Fruit fly (Drosophila melanogaster) whole organism, embryonic: ENCODE measurements around the gene CG10431.

Experiments
- B-H1 ChIP-seq: fragments of 200-800 bp; sonication (Bioruptor generic); IDR thresholded peaks from 3 replicates; pipeline ENCODE4 v1.3.6; 2022; ENCODE audit warnings: missing biosample characterization, missing genetic modification characterization
- Bgb ChIP-seq: fragments of 200-800 bp; sonication (Bioruptor generic); IDR thresholded peaks from 2 replicates; pipeline ENCODE4 v1.3.6; 2022; ENCODE audit warnings: missing biosample characterization, missing genetic modification characterization; ENCODE audit not compliant: partially characterized antibody
- CG10321 ChIP-seq: fragments of 200-800 bp; sonication (Bioruptor generic); IDR thresholded peaks from 2 replicates; pipeline ENCODE4 v1.3.6; 2022; ENCODE audit warnings: missing biosample characterization, missing genetic modification characterization
- CG10565 ChIP-seq: fragments of 200-800 bp; sonication (Bioruptor generic); optimal IDR thresholded peaks from 3 replicates; lab custom pipeline; 2016; ENCODE audit warnings: missing biosample characterization, mild to moderate bottlenecking, missing genetic modification characterization
- CG10654 ChIP-seq: fragments of 200-800 bp; sonication (Bioruptor generic); optimal IDR thresholded peaks from 2 replicates; lab custom pipeline; 2016; ENCODE audit warnings: missing biosample characterization, missing genetic modification characterization
- CG11696 ChIP-seq: fragments of 200-800 bp; sonication (Bioruptor generic); IDR thresholded peaks from 2 replicates; pipeline ENCODE4 v1.3.6; 2022; ENCODE audit warnings: missing biosample characterization, missing genetic modification characterization
- CG15073 ChIP-seq: fragments of 200-800 bp; sonication (Bioruptor generic); optimal IDR thresholded peaks from 2 replicates; lab custom pipeline; 2016; ENCODE audit warnings: missing biosample characterization, missing genetic modification characterization
- CG1603 ChIP-seq: fragments of 200-800 bp; sonication (Bioruptor generic); optimal IDR thresholded peaks from 2 replicates; lab custom pipeline; 2019; ENCODE audit warnings: missing biosample characterization, mild to moderate bottlenecking, missing genetic modification characterization, moderate library complexity
- CG16813 ChIP-seq: fragments of 200-800 bp; sonication (Bioruptor generic); IDR thresholded peaks from 3 replicates; pipeline ENCODE4 v1.3.6; 2022; ENCODE audit warnings: missing biosample characterization, missing genetic modification characterization; ENCODE audit not compliant: partially characterized antibody
- CG17612 ChIP-seq: fragments of 200-800 bp; sonication (Bioruptor generic); IDR thresholded peaks from 2 replicates; pipeline ENCODE4 v1.3.6; 2022; ENCODE audit warnings: missing biosample characterization, missing genetic modification characterization
- CG18262 ChIP-seq: fragments of 200-800 bp; optimal IDR thresholded peaks from 3 replicates; lab custom pipeline; 2019; ENCODE audit warnings: missing biosample characterization, mild to moderate bottlenecking, missing genetic modification characterization, moderate library complexity
- CG2875 ChIP-seq: fragments of 200-800 bp; sonication (Bioruptor generic); optimal IDR thresholded peaks from 2 replicates; lab custom pipeline; 2017; ENCODE audit warnings: missing biosample characterization, mild to moderate bottlenecking, missing genetic modification characterization, missing genetic modification reagents
- CG2889 ChIP-seq: fragments of 200-800 bp; sonication (Bioruptor generic); IDR thresholded peaks from 3 replicates; pipeline ENCODE4 v1.3.6; 2022; ENCODE audit warnings: missing biosample characterization, missing genetic modification characterization
- CG33557 ChIP-seq: fragments of 200-800 bp; sonication (Bioruptor generic); optimal IDR thresholded peaks from 2 replicates; lab custom pipeline; 2019; ENCODE audit warnings: missing biosample characterization, mild to moderate bottlenecking, missing genetic modification characterization, moderate library complexity
- CG6175 ChIP-seq: fragments of 200-800 bp; sonication (Bioruptor generic); IDR thresholded peaks from 3 replicates; pipeline ENCODE4 v1.3.6; 2022; ENCODE audit warnings: missing biosample characterization, missing genetic modification characterization
- CG6689 ChIP-seq: fragments of 200-800 bp; sonication (Bioruptor generic); IDR thresholded peaks from 2 replicates; pipeline ENCODE4 v1.3.6; 2022; ENCODE audit warnings: missing biosample characterization, missing genetic modification characterization
- CG6813 ChIP-seq: fragments of 200-800 bp; sonication (Bioruptor generic); optimal IDR thresholded peaks from 2 replicates; lab custom pipeline; 2017; ENCODE audit warnings: missing biosample characterization, missing genetic modification characterization, mild to moderate bottlenecking, moderate library complexity, missing genetic modification reagents
- CG7271 ChIP-seq: fragments of 200-800 bp; sonication (Bioruptor generic); optimal IDR thresholded peaks from 2 replicates; lab custom pipeline; 2018; ENCODE audit warnings: missing biosample characterization, mild to moderate bottlenecking, missing genetic modification characterization, moderate library complexity
- CG7987 ChIP-seq: fragments of 200-800 bp; sonication (Bioruptor generic); optimal IDR thresholded peaks from 2 replicates; lab custom pipeline; 2018; ENCODE audit warnings: missing biosample characterization, mild to moderate bottlenecking, missing genetic modification characterization, moderate library complexity
- CG9215 ChIP-seq: fragments of 200-800 bp; sonication (Bioruptor generic); IDR thresholded peaks from 2 replicates; pipeline ENCODE4 v1.3.6; 2022; ENCODE audit warnings: missing biosample characterization, missing genetic modification characterization
- Dad ChIP-seq: fragments of 200-800 bp; sonication (Bioruptor generic); optimal IDR thresholded peaks from 3 replicates; lab custom pipeline; 2016; ENCODE audit warnings: missing biosample characterization, missing genetic modification characterization
- Deaf1 ChIP-seq: fragments of 200-800 bp; optimal IDR thresholded peaks from 3 replicates; lab custom pipeline; 2019; ENCODE audit warnings: missing biosample characterization, mild to moderate bottlenecking, missing genetic modification characterization, moderate library complexity
- Doc2 ChIP-seq: fragments of 200-800 bp; sonication (Bioruptor generic); IDR thresholded peaks from 2 replicates; pipeline ENCODE4 v1.3.6; 2022; ENCODE audit warnings: missing biosample characterization, missing genetic modification characterization
- Doc3 ChIP-seq: fragments of 200-800 bp; sonication (Bioruptor generic); IDR thresholded peaks from 3 replicates; pipeline ENCODE4 v1.3.6; 2022; ENCODE audit warnings: missing biosample characterization, missing genetic modification characterization; ENCODE audit not compliant: partially characterized antibody
- Fer1 ChIP-seq: fragments of 200-800 bp; sonication (Bioruptor generic); optimal IDR thresholded peaks from 2 replicates; lab custom pipeline; 2017; ENCODE audit warnings: missing biosample characterization, mild to moderate bottlenecking, missing genetic modification characterization
- HLH54F ChIP-seq: fragments of 200-800 bp; sonication (Bioruptor generic); optimal IDR thresholded peaks from 3 replicates; lab custom pipeline; 2016; ENCODE audit warnings: missing biosample characterization, missing genetic modification characterization
- Ravus ChIP-seq: fragments of 200-800 bp; sonication (Bioruptor generic); IDR thresholded peaks from 2 replicates; pipeline ENCODE4 v1.3.6; 2022; ENCODE audit warnings: missing biosample characterization, missing genetic modification characterization
- Rfx ChIP-seq: fragments of 200-800 bp; sonication (Bioruptor generic); IDR thresholded peaks from 2 replicates; pipeline ENCODE4 v1.3.6; 2022; ENCODE audit warnings: missing biosample characterization, missing genetic modification characterization
- Sin3A ChIP-seq: fragments of >200 bp; optimal IDR thresholded peaks from 2 replicates; lab custom pipeline; 2018
- Taf1 ChIP-seq: fragments of 200-800 bp; sonication (Bioruptor generic); IDR thresholded peaks from 2 replicates; pipeline ENCODE4 v1.3.6; 2022; ENCODE audit warnings: missing biosample characterization, missing genetic modification characterization
- ac ChIP-seq: fragments of 200-800 bp; sonication (Bioruptor generic); optimal IDR thresholded peaks from 3 replicates; lab custom pipeline; 2017; ENCODE audit warnings: missing biosample characterization, mild to moderate bottlenecking, missing genetic modification characterization
- corto ChIP-seq: fragments of 200-800 bp; sonication (Bioruptor generic); optimal IDR thresholded peaks from 2 replicates; lab custom pipeline; 2016; ENCODE audit warnings: missing biosample characterization, mild to moderate bottlenecking, missing genetic modification characterization, moderate library complexity
- dmrt11E ChIP-seq: fragments of 200-800 bp; sonication (Bioruptor generic); optimal IDR thresholded peaks from 3 replicates; lab custom pipeline; 2018; ENCODE audit warnings: missing biosample characterization, mild to moderate bottlenecking, missing genetic modification characterization, moderate library complexity
- dysf ChIP-seq: fragments of 200-800 bp; sonication (Bioruptor generic); IDR thresholded peaks from 3 replicates; pipeline ENCODE4 v1.3.6; 2022; ENCODE audit warnings: missing biosample characterization, missing genetic modification characterization
- fru ChIP-seq: fragments of >200 bp; optimal IDR thresholded peaks from 2 replicates; lab custom pipeline; 2017
- fu2 ChIP-seq: fragments of 200-800 bp; sonication (Bioruptor generic); optimal IDR thresholded peaks from 2 replicates; lab custom pipeline; 2016; ENCODE audit warnings: missing biosample characterization, missing genetic modification characterization
- gfzf ChIP-seq: fragments of 200-800 bp; sonication (Bioruptor generic); optimal IDR thresholded peaks from 2 replicates; lab custom pipeline; 2016; ENCODE audit warnings: missing biosample characterization, mild to moderate bottlenecking, missing genetic modification characterization, moderate library complexity
- inv ChIP-seq: fragments of 200-800 bp; sonication (Bioruptor generic); IDR thresholded peaks from 2 replicates; pipeline ENCODE4 v1.3.6; 2022; ENCODE audit warnings: missing biosample characterization, missing genetic modification characterization; ENCODE audit not compliant: partially characterized antibody
- knrl ChIP-seq: fragments of 200-800 bp; sonication (Bioruptor generic); IDR thresholded peaks from 3 replicates; pipeline ENCODE4 v1.3.6; 2022; ENCODE audit warnings: missing biosample characterization, missing genetic modification characterization; ENCODE audit not compliant: partially characterized antibody
- maf-S ChIP-seq: fragments of 200-800 bp; sonication (Bioruptor generic); optimal IDR thresholded peaks from 2 replicates; lab custom pipeline; 2016; ENCODE audit warnings: missing biosample characterization, missing genetic modification characterization
- pita ChIP-seq: fragments of 200-800 bp; sonication (Bioruptor generic); optimal IDR thresholded peaks from 2 replicates; lab custom pipeline; 2017; ENCODE audit warnings: missing biosample characterization, mild to moderate bottlenecking, missing genetic modification characterization
- ranshi ChIP-seq: fragments of 200-800 bp; sonication (Bioruptor generic); IDR thresholded peaks from 2 replicates; pipeline ENCODE4 v1.3.6; 2022; ENCODE audit warnings: missing biosample characterization, missing genetic modification characterization
- schlank ChIP-seq: fragments of 200-800 bp; sonication (Bioruptor generic); optimal IDR thresholded peaks from 2 replicates; lab custom pipeline; 2018; ENCODE audit warnings: missing biosample characterization, mild to moderate bottlenecking, missing genetic modification characterization
- sens-2 ChIP-seq: fragments of 200-800 bp; sonication (Bioruptor generic); IDR thresholded peaks from 2 replicates; pipeline ENCODE4 v1.3.6; 2022; ENCODE audit warnings: missing biosample characterization, missing genetic modification characterization
- sima ChIP-seq: fragments of 200-800 bp; sonication (Bioruptor generic); optimal IDR thresholded peaks from 2 replicates; lab custom pipeline; 2016; ENCODE audit warnings: missing biosample characterization, missing genetic modification characterization
- sug ChIP-seq: fragments of 200-800 bp; optimal IDR thresholded peaks from 2 replicates; lab custom pipeline; 2019; ENCODE audit warnings: missing biosample characterization, mild to moderate bottlenecking, missing genetic modification characterization, moderate library complexity
- ttk ChIP-seq: fragments of 200-800 bp; sonication (Bioruptor generic); IDR thresholded peaks from 2 replicates; pipeline ENCODE4 v2.1.2; 2022; ENCODE audit warnings: missing biosample characterization, missing genetic modification characterization
- tup ChIP-seq: fragments of 200-800 bp; sonication (Bioruptor generic); optimal IDR thresholded peaks from 2 replicates; lab custom pipeline; 2016; ENCODE audit warnings: missing biosample characterization, mild to moderate bottlenecking, missing genetic modification characterization, moderate library complexity
- unc-4 ChIP-seq: fragments of 200-800 bp; sonication (Bioruptor generic); IDR thresholded peaks from 2 replicates; pipeline ENCODE4 v1.3.6; 2022; ENCODE audit warnings: missing biosample characterization, missing genetic modification characterization; ENCODE audit not compliant: partially characterized antibody

CG10431 gene

dm6 chr2L:19021278-19022220 is 47.0 kb downstream of the CG10431 start (continued):
- TF ChIP-seq HLH54F (GFP tag; lab: Kevin White, UChicago) (peak; percentile 51), fru (lab: Kevin White, UChicago) (no peak), Rfx (GFP tag; lab: Robert Waterston, UW) (peak; percentile 81), CG6813 (GFP tag; lab: Kevin White, UChicago) (peak; percentile 57), pita (GFP tag; lab: Kevin White, UChicago) (no peak), unc-4 (GFP tag; lab: Robert Waterston, UW) (no peak), sens-2 (GFP tag; lab: Robert Waterston, UW) (peak; percentile 22; the same call in 1 of the 2 replicates), CG17612 (GFP tag; lab: Robert Waterston, UW) (no peak), Fer1 (GFP tag; lab: Kevin White, UChicago) (peak; percentile 89), ttk (GFP tag; lab: Robert Waterston, UW) (peak; percentile 65; the same call in 1 of the 2 replicates), CG15073 (GFP tag; lab: Kevin White, UChicago) (peak; percentile 4), Bgb (GFP tag; lab: Robert Waterston, UW) (no peak), schlank (tag; lab: Kevin White, UChicago) (peak; percentile 31), CG11696 (GFP tag; lab: Robert Waterston, UW) (no peak), CG10321 (GFP tag; lab: Robert Waterston, UW) (no peak), tup (GFP tag; lab: Kevin White, UChicago) (no peak), CG2889 (GFP tag; lab: Robert Waterston, UW) (peak; percentile 38; the same call in 1 of the 3 replicates), dysf (GFP tag; lab: Robert Waterston, UW) (peak; percentile 87), CG10565 (GFP tag; lab: Kevin White, UChicago) (no peak), Doc2 (GFP tag; lab: Robert Waterston, UW) (no peak), sug (tag; lab: Kevin White, UChicago) (peak; percentile 85), sima (GFP tag; lab: Kevin White, UChicago) (no peak), dmrt11E (tag; lab: Kevin White, UChicago) (peak; percentile 55), inv (GFP tag; lab: Robert Waterston, UW) (no peak), CG6175 (no peak), knrl (GFP tag; lab: Robert Waterston, UW) (no peak), CG33557 (GFP tag; lab: Kevin White, UChicago) (peak; percentile 37), Dad (GFP tag; lab: Kevin White, UChicago) (no peak), CG7987 (peak; percentile 3), gfzf (no peak), CG7271 (tag; lab: Kevin White, UChicago) (no peak), Deaf1 (peak; percentile 63), maf-S (GFP tag; lab: Kevin White, UChicago) (no peak), Sin3A (lab: Kevin White, UChicago) (no peak), Ravus (no peak), ac (GFP tag; lab: Kevin White, UChicago) (no peak), CG2875 (GFP tag; lab: Kevin White, UChicago) (peak; percentile 68), CG10654 (GFP tag; lab: Kevin White, UChicago) (peak; percentile 39), CG16813 (no peak), corto (GFP tag; lab: Kevin White, UChicago) (peak; percentile 56), CG1603 (tag; lab: Kevin White, UChicago) (peak; percentile 53), fu2 (peak; percentile 4), ranshi (GFP tag; lab: Robert Waterston, UW) (peak; percentile 52; the same call in 1 of the 2 replicates), CG6689 (GFP tag; lab: Robert Waterston, UW) (peak; percentile 71), CG18262 (tag; lab: Kevin White, UChicago) (peak; percentile 82), Taf1 (GFP tag; lab: Robert Waterston, UW) (peak; percentile 27; the same call in 1 of the 2 replicates), B-H1 (no peak), Doc3 (no peak), CG9215 (GFP tag; lab: Robert Waterston, UW) (peak; percentile 49; the same call in 1 of the 2 replicates)
